Fruit fly (Drosophila melanogaster) whole organism, embryonic: ENCODE data around the gene Prm.

Experiments used
- Atf3 ChIP-seq: fragments of 200-800 bp; sonication (Bioruptor generic); optimal IDR thresholded peaks from 3 replicates; lab custom pipeline; 2016; ENCODE audit warnings: missing biosample characterization, missing genetic modification characterization
- Atf6 ChIP-seq: fragments of 200-800 bp; sonication (Bioruptor generic); IDR thresholded peaks from 2 replicates; pipeline ENCODE4 v1.3.6; 2022; ENCODE audit warnings: missing biosample characterization, missing genetic modification characterization
- Bdp1 ChIP-seq: fragments of 200-800 bp; sonication (Bioruptor generic); optimal IDR thresholded peaks from 3 replicates; lab custom pipeline; 2016; ENCODE audit warnings: missing biosample characterization, missing genetic modification characterization
- CG10366 ChIP-seq: fragments of 200-800 bp; sonication (Bioruptor generic); IDR thresholded peaks from 2 replicates; pipeline ENCODE4 v1.3.6; 2022; ENCODE audit warnings: missing biosample characterization, missing genetic modification characterization
- CG10543 ChIP-seq: fragments of 200-800 bp; sonication (Bioruptor generic); optimal IDR thresholded peaks from 3 replicates; lab custom pipeline; 2017; ENCODE audit warnings: missing biosample characterization, mild to moderate bottlenecking, missing genetic modification characterization, moderate library complexity
- CG10959 ChIP-seq: fragments of 200-800 bp; sonication (Bioruptor generic); IDR thresholded peaks from 2 replicates; pipeline ENCODE4 v1.3.6; 2022; ENCODE audit warnings: missing biosample characterization, missing genetic modification characterization
- CG12659 ChIP-seq: fragments of 200-800 bp; sonication (Bioruptor generic); optimal IDR thresholded peaks from 3 replicates; lab custom pipeline; 2017; ENCODE audit warnings: mild to moderate bottlenecking, missing biosample characterization, missing genetic modification reagents, missing genetic modification characterization
- CG14014 ChIP-seq: fragments of 200-800 bp; sonication (Bioruptor generic); IDR thresholded peaks from 2 replicates; pipeline ENCODE4 v1.3.6; 2022; ENCODE audit warnings: missing biosample characterization, missing genetic modification characterization
- CG15073 ChIP-seq: fragments of 200-800 bp; sonication (Bioruptor generic); optimal IDR thresholded peaks from 2 replicates; lab custom pipeline; 2016; ENCODE audit warnings: missing biosample characterization, missing genetic modification characterization
- CG15269 ChIP-seq: fragments of 200-800 bp; sonication (Bioruptor generic); optimal IDR thresholded peaks from 2 replicates; lab custom pipeline; 2018; ENCODE audit warnings: missing biosample characterization, mild to moderate bottlenecking, missing genetic modification characterization, moderate library complexity
- CG1832 ChIP-seq: fragments of 200-800 bp; sonication (Bioruptor generic); optimal IDR thresholded peaks from 2 replicates; lab custom pipeline; 2017; ENCODE audit warnings: missing biosample characterization, mild to moderate bottlenecking, missing genetic modification characterization, inconsistent platforms
- CG18476 ChIP-seq: fragments of 200-800 bp; sonication (Bioruptor generic); optimal IDR thresholded peaks from 2 replicates; lab custom pipeline; 2016; ENCODE audit warnings: missing biosample characterization, mild to moderate bottlenecking, missing genetic modification characterization
- CG2678 ChIP-seq: fragments of 200-800 bp; sonication (Bioruptor generic); optimal IDR thresholded peaks from 3 replicates; lab custom pipeline; 2019; ENCODE audit warnings: missing biosample characterization, mild to moderate bottlenecking, missing genetic modification characterization, moderate library complexity
- CG30403 ChIP-seq: fragments of 200-800 bp; sonication (Bioruptor generic); optimal IDR thresholded peaks from 3 replicates; lab custom pipeline; 2016; ENCODE audit warnings: missing biosample characterization, missing genetic modification characterization
- CG32772 ChIP-seq: fragments of 200-800 bp; sonication (Bioruptor generic); IDR thresholded peaks from 2 replicates; pipeline ENCODE4 v1.3.6; 2022; ENCODE audit warnings: missing biosample characterization, missing genetic modification characterization
- CG3281 ChIP-seq: fragments of 200-800 bp; sonication (Bioruptor generic); optimal IDR thresholded peaks from 3 replicates; lab custom pipeline; 2017; ENCODE audit warnings: missing biosample characterization, mild to moderate bottlenecking, missing genetic modification characterization
- CG34422 ChIP-seq: fragments of 200-800 bp; sonication (Bioruptor generic); IDR thresholded peaks from 3 replicates; pipeline ENCODE4 v1.3.6; 2022; ENCODE audit warnings: missing biosample characterization, missing genetic modification characterization
- CG4424 ChIP-seq: fragments of 200-800 bp; sonication (Bioruptor generic); optimal IDR thresholded peaks from 3 replicates; lab custom pipeline; 2016; ENCODE audit warnings: missing biosample characterization, missing genetic modification characterization
- CG6654 ChIP-seq: fragments of 200-800 bp; sonication (Bioruptor generic); optimal IDR thresholded peaks from 2 replicates; lab custom pipeline; 2017; ENCODE audit warnings: missing biosample characterization, mild to moderate bottlenecking, missing genetic modification characterization
- CG6689 ChIP-seq: fragments of 200-800 bp; sonication (Bioruptor generic); IDR thresholded peaks from 2 replicates; pipeline ENCODE4 v1.3.6; 2022; ENCODE audit warnings: missing biosample characterization, missing genetic modification characterization
- CG8765 ChIP-seq: fragments of 200-800 bp; sonication (Bioruptor generic); IDR thresholded peaks from 2 replicates; pipeline ENCODE4 v1.3.6; 2022; ENCODE audit warnings: missing biosample characterization, missing genetic modification characterization
- Dip2 ChIP-seq: fragments of 200-800 bp; sonication (Bioruptor generic); IDR thresholded peaks from 2 replicates; pipeline ENCODE4 v1.3.6; 2022; ENCODE audit warnings: missing biosample characterization, missing genetic modification characterization
- Doc2 ChIP-seq: fragments of 200-800 bp; sonication (Bioruptor generic); IDR thresholded peaks from 2 replicates; pipeline ENCODE4 v1.3.6; 2022; ENCODE audit warnings: missing biosample characterization, missing genetic modification characterization
- Doc3 ChIP-seq: fragments of 200-800 bp; sonication (Bioruptor generic); IDR thresholded peaks from 3 replicates; pipeline ENCODE4 v1.3.6; 2022; ENCODE audit warnings: missing biosample characterization, missing genetic modification characterization; ENCODE audit not compliant: partially characterized antibody
- Fer1 ChIP-seq: fragments of 200-800 bp; sonication (Bioruptor generic); optimal IDR thresholded peaks from 2 replicates; lab custom pipeline; 2017; ENCODE audit warnings: missing biosample characterization, mild to moderate bottlenecking, missing genetic modification characterization
- Fer3 ChIP-seq: fragments of 200-800 bp; sonication (Bioruptor generic); optimal IDR thresholded peaks from 2 replicates; lab custom pipeline; 2018; ENCODE audit warnings: missing biosample characterization, mild to moderate bottlenecking, missing genetic modification characterization, moderate library complexity
- GATAe ChIP-seq: fragments of 200-800 bp; sonication (Bioruptor generic); conservative IDR thresholded peaks from 2 replicates; pipeline ENCODE4 v1.3.6; 2022; ENCODE audit warnings: missing biosample characterization, missing genetic modification characterization
- Six4 ChIP-seq: fragments of 200-800 bp; sonication (Bioruptor generic); optimal IDR thresholded peaks from 2 replicates; lab custom pipeline; 2016; ENCODE audit warnings: missing biosample characterization, missing genetic modification characterization
- Ssrp ChIP-seq: fragments of 200-800 bp; sonication (Bioruptor generic); optimal IDR thresholded peaks from 2 replicates; lab custom pipeline; 2018; ENCODE audit warnings: missing biosample characterization, mild to moderate bottlenecking, missing genetic modification characterization, moderate library complexity
- Trl ChIP-seq, 3 experiments: fragments of >200 bp in 2 of 3; fragments of 200-800 bp in 1 of 3; sonication (Bioruptor generic) in 1 of 3; optimal IDR thresholded peaks; 2 replicates in 1 of 3; 3 replicates in 2 of 3; lab custom pipeline; 2016 to 2017; ENCODE audit warnings: missing biosample characterization in 1 of 3, missing genetic modification characterization in 1 of 3
- Usf ChIP-seq: fragments of 200-800 bp; sonication (Bioruptor generic); optimal IDR thresholded peaks from 2 replicates; lab custom pipeline; 2017; ENCODE audit warnings: missing genotype, missing biosample characterization, missing genetic modification characterization
- Xrp1 ChIP-seq: fragments of 200-800 bp; sonication (Bioruptor generic); IDR thresholded peaks from 2 replicates; pipeline ENCODE4 v1.3.6; 2022; ENCODE audit warnings: missing biosample characterization, missing genetic modification characterization
- abd-A ChIP-seq: fragments of 200-800 bp; sonication (Bioruptor generic); optimal IDR thresholded peaks from 3 replicates; lab custom pipeline; 2019; ENCODE audit warnings: missing biosample characterization, mild to moderate bottlenecking, missing genetic modification characterization, moderate library complexity
- caup ChIP-seq: fragments of 200-800 bp; sonication (Bioruptor generic); optimal IDR thresholded peaks from 3 replicates; lab custom pipeline; 2017; ENCODE audit warnings: missing biosample characterization, mild to moderate bottlenecking, missing genetic modification characterization, moderate library complexity; ENCODE audit not compliant: severe bottlenecking
- da ChIP-seq: fragments of 200-800 bp; sonication (Bioruptor generic); optimal IDR thresholded peaks from 2 replicates; lab custom pipeline; 2016; ENCODE audit warnings: missing biosample characterization, missing genetic modification characterization
- dan ChIP-seq: fragments of 200-800 bp; sonication (Bioruptor generic); IDR thresholded peaks from 2 replicates; pipeline ENCODE4 v1.3.6; 2022; ENCODE audit warnings: missing biosample characterization, missing genetic modification characterization
- dm ChIP-seq: fragments of 200-800 bp; sonication (Bioruptor generic); optimal IDR thresholded peaks from 3 replicates; lab custom pipeline; 2016; ENCODE audit warnings: missing biosample characterization, missing genetic modification characterization
- klu ChIP-seq: fragments of 200-800 bp; sonication (Bioruptor generic); IDR thresholded peaks from 2 replicates; pipeline ENCODE4 v1.3.6; 2022; ENCODE audit warnings: missing biosample characterization, missing genetic modification characterization
- knrl ChIP-seq: fragments of 200-800 bp; sonication (Bioruptor generic); IDR thresholded peaks from 3 replicates; pipeline ENCODE4 v1.3.6; 2022; ENCODE audit warnings: missing biosample characterization, missing genetic modification characterization; ENCODE audit not compliant: partially characterized antibody
- mam ChIP-seq: fragments of 200-800 bp; sonication (Bioruptor generic); optimal IDR thresholded peaks from 3 replicates; lab custom pipeline; 2016; ENCODE audit warnings: missing biosample characterization, missing genetic modification characterization
- mirr ChIP-seq: fragments of 200-800 bp; sonication (Bioruptor generic); optimal IDR thresholded peaks from 3 replicates; lab custom pipeline; 2018; ENCODE audit warnings: missing biosample characterization, mild to moderate bottlenecking, missing genetic modification characterization
- pfk ChIP-seq: fragments of 200-800 bp; sonication (Bioruptor generic); optimal IDR thresholded peaks from 2 replicates; lab custom pipeline; 2018; ENCODE audit warnings: missing biosample characterization, mild to moderate bottlenecking, missing genetic modification characterization, moderate library complexity
- pita ChIP-seq: fragments of 200-800 bp; sonication (Bioruptor generic); optimal IDR thresholded peaks from 2 replicates; lab custom pipeline; 2017; ENCODE audit warnings: missing biosample characterization, mild to moderate bottlenecking, missing genetic modification characterization
- prd ChIP-seq, 3 experiments: fragments of >200 bp in 2 of 3; fragments of 200-800 bp in 1 of 3; sonication (Bioruptor generic) in 1 of 3; optimal IDR thresholded peaks in 2 of 3; IDR thresholded peaks in 1 of 3; 2 replicates in 2 of 3; 3 replicates in 1 of 3; pipeline versions ENCODE4 v1.3.6 to Lab custom; 2017 to 2022; ENCODE audit warnings: missing biosample characterization in 1 of 3, missing genetic modification characterization in 1 of 3
- rib ChIP-seq: fragments of 200-800 bp; sonication (Bioruptor generic); IDR thresholded peaks from 2 replicates; pipeline ENCODE4 v1.3.6; 2022; ENCODE audit warnings: missing biosample characterization, missing genetic modification characterization
- scrt ChIP-seq: fragments of 200-800 bp; sonication (Bioruptor generic); optimal IDR thresholded peaks from 2 replicates; lab custom pipeline; 2018; ENCODE audit warnings: missing biosample characterization, mild to moderate bottlenecking, missing genetic modification characterization, moderate library complexity
- tll ChIP-seq, 2 experiments: fragments of 200-800 bp in 1 of 2; fragments of >200 bp in 1 of 2; sonication (Bioruptor generic) in 1 of 2; optimal IDR thresholded peaks; 2 replicates each; lab custom pipeline; 2017 to 2019; ENCODE audit warnings: missing biosample characterization in 2 of 2, missing genetic modification characterization in 2 of 2, mild to moderate bottlenecking in 1 of 2, moderate library complexity in 1 of 2
- unpg ChIP-seq: fragments of 200-800 bp; sonication (Bioruptor generic); optimal IDR thresholded peaks from 3 replicates; lab custom pipeline; 2018; ENCODE audit warnings: missing biosample characterization, mild to moderate bottlenecking, missing genetic modification characterization, moderate library complexity
- vvl ChIP-seq: fragments of 200-800 bp; sonication (Bioruptor generic); IDR thresholded peaks from 2 replicates; pipeline ENCODE4 v1.3.6; 2022; ENCODE audit warnings: missing biosample characterization, missing genetic modification characterization
- zfh1 ChIP-seq: fragments of 200-800 bp; sonication (Bioruptor generic); IDR thresholded peaks from 3 replicates; pipeline ENCODE4 v1.3.6; 2022; ENCODE audit warnings: missing biosample characterization, missing genetic modification characterization

The Prm gene

dm6 chr3L:8689675-8690074, 55.4 kb downstream of the Prm start (continued):
- TF ChIP-seq mam (GFP tag; lab: Kevin White, UChicago) (peak; percentile 18), Doc3 (GFP tag; lab: Robert Waterston, UW) (no peak), GATAe (no peak), CG4424 (GFP tag; lab: Kevin White, UChicago) (peak; percentile 1), dm (GFP tag; lab: Kevin White, UChicago) (no peak), CG3281 (peak; percentile 59), Six4 (GFP tag; lab: Kevin White, UChicago) (no peak), CG32772 (GFP tag; lab: Robert Waterston, UW) (no peak), CG14014 (GFP tag; lab: Robert Waterston, UW) (peak; percentile 58; the same call in 1 of the 2 replicates), dan (GFP tag; lab: Robert Waterston, UW) (no peak), klu (no peak), prd (optimal IDR thresholded peaks at IDR 0.05; lab: Kevin White, UChicago) (no peak), prd (GFP tag; IDR thresholded peaks at IDR 0.05; lab: Robert Waterston, UW) (no peak), pfk (GFP tag; lab: Kevin White, UChicago) (peak; percentile 23), Ssrp (tag; lab: Kevin White, UChicago) (no peak), Trl (optimal IDR thresholded peaks at IDR 0.05; lab: Kevin White, UChicago) (no peak), Trl (GFP tag; optimal IDR thresholded peaks at IDR 0.05; lab: Kevin White, UChicago) (peak; percentile 44), abd-A (tag; lab: Kevin White, UChicago) (no peak), knrl (GFP tag; lab: Robert Waterston, UW) (no peak), vvl (GFP tag; lab: Robert Waterston, UW) (0 out of 2 replicates have a peak, but pooled peaks have one; percentile 25), zfh1 (GFP tag; lab: Robert Waterston, UW) (peak; percentile 42; the same call in 1 of the 3 replicates), Fer1 (GFP tag; lab: Kevin White, UChicago) (peak; percentile 77), scrt (GFP tag; lab: Kevin White, UChicago) (peak; percentile 6), CG12659 (GFP tag; lab: Kevin White, UChicago) (no peak), Usf (no peak), CG34422 (GFP tag; lab: Robert Waterston, UW) (no peak; the same call in 2 of the 3 replicates), Atf3 (GFP tag; lab: Kevin White, UChicago) (no peak), Atf6 (GFP tag; lab: Robert Waterston, UW) (peak; percentile 78), Doc2 (GFP tag; lab: Robert Waterston, UW) (no peak), rib (GFP tag; lab: Robert Waterston, UW) (peak; percentile 40; the same call in 1 of the 2 replicates), mirr (GFP tag; lab: Kevin White, UChicago) (peak; percentile 77), unpg (GFP tag; lab: Kevin White, UChicago) (peak; percentile 50), CG15269 (tag; lab: Kevin White, UChicago) (peak; percentile 21), CG10543 (GFP tag; lab: Kevin White, UChicago) (peak; percentile 23), CG6654 (GFP tag; lab: Kevin White, UChicago) (no peak), CG2678 (tag; lab: Kevin White, UChicago) (peak; percentile 56), CG10366 (GFP tag; lab: Robert Waterston, UW) (no peak), Xrp1 (GFP tag; lab: Robert Waterston, UW) (0 out of 2 replicates have a peak, but pooled peaks have one; percentile 33), CG6689 (GFP tag; lab: Robert Waterston, UW) (no peak), CG10959 (GFP tag; lab: Robert Waterston, UW) (no peak), CG1832 (GFP tag; lab: Kevin White, UChicago) (no peak), CG8765 (no peak), pita (GFP tag; lab: Kevin White, UChicago) (no peak), Dip2 (GFP tag; lab: Robert Waterston, UW) (no peak), Fer3 (peak; percentile 63), CG15073 (GFP tag; lab: Kevin White, UChicago) (no peak), tll (GFP tag; optimal IDR thresholded peaks at IDR 0.05; lab: Kevin White, UChicago) (no peak), da (GFP tag; lab: Kevin White, UChicago) (peak; percentile 9), CG18476 (peak; percentile 4), caup (GFP tag; lab: Kevin White, UChicago) (peak; percentile 76), CG30403 (GFP tag; lab: Kevin White, UChicago) (no peak), Bdp1 (GFP tag; lab: Kevin White, UChicago) (no peak)
